Fruit fly (Drosophila melanogaster) whole organism, pupa: ENCODE measurements around the gene Jig.

ENCODE experiments used
- CG10348 ChIP-seq: fragments of 200-800 bp; sonication (Bioruptor generic); IDR thresholded peaks from 2 replicates; pipeline ENCODE4 v1.3.6; 2022; ENCODE audit warnings: missing biosample characterization, missing genetic modification characterization
- CG12605 ChIP-seq: fragments of 200-800 bp; sonication (Bioruptor generic); IDR thresholded peaks from 2 replicates; pipeline ENCODE4 v1.3.6; 2022; ENCODE audit warnings: missing biosample characterization, missing genetic modification characterization
- CG13204 ChIP-seq: fragments of 200-800 bp; sonication (Bioruptor generic); optimal IDR thresholded peaks from 2 replicates; lab custom pipeline; 2018; ENCODE audit warnings: missing biosample characterization, mild to moderate bottlenecking, missing genetic modification characterization, moderate library complexity
- CG14655 ChIP-seq: fragments of 200-800 bp; sonication (Bioruptor generic); optimal IDR thresholded peaks from 3 replicates; lab custom pipeline; 2017; ENCODE audit warnings: mild to moderate bottlenecking, missing biosample characterization, missing genetic modification reagents, missing genetic modification characterization
- CG15710 ChIP-seq: fragments of 200-800 bp; sonication (Bioruptor generic); optimal IDR thresholded peaks from 2 replicates; lab custom pipeline; 2018; ENCODE audit warnings: missing biosample characterization, mild to moderate bottlenecking, missing genetic modification characterization, moderate library complexity
- CG17806 ChIP-seq: fragments of 200-800 bp; sonication (Bioruptor generic); optimal IDR thresholded peaks from 2 replicates; lab custom pipeline; 2018; ENCODE audit warnings: missing biosample characterization, mild to moderate bottlenecking, missing genetic modification characterization, moderate library complexity
- CG32121 ChIP-seq: fragments of 200-800 bp; sonication (Bioruptor generic); IDR thresholded peaks from 2 replicates; pipeline ENCODE4 v1.3.6; 2022; ENCODE audit warnings: missing biosample characterization, missing genetic modification characterization
- CG34367 ChIP-seq: fragments of 200-800 bp; sonication (Bioruptor generic); optimal IDR thresholded peaks from 2 replicates; lab custom pipeline; 2018; ENCODE audit warnings: missing biosample characterization, mild to moderate bottlenecking, missing genetic modification characterization
- CG4496 ChIP-seq: fragments of 200-800 bp; sonication (Bioruptor generic); IDR thresholded peaks from 3 replicates; pipeline ENCODE4 v1.3.6; 2022; ENCODE audit warnings: missing biosample characterization, missing genetic modification characterization
- CG8159 ChIP-seq: fragments of 200-800 bp; sonication (Bioruptor generic); optimal IDR thresholded peaks from 3 replicates; lab custom pipeline; 2018; ENCODE audit warnings: missing biosample characterization, mild to moderate bottlenecking, missing genetic modification characterization, moderate library complexity
- CG8301 ChIP-seq: fragments of 200-800 bp; sonication (Bioruptor generic); optimal IDR thresholded peaks from 2 replicates; lab custom pipeline; 2018; ENCODE audit warnings: missing biosample characterization, mild to moderate bottlenecking, missing genetic modification characterization
- CG9948 ChIP-seq: fragments of 200-800 bp; sonication (Bioruptor generic); optimal IDR thresholded peaks from 2 replicates; lab custom pipeline; 2018; ENCODE audit warnings: missing biosample characterization, mild to moderate bottlenecking, missing genetic modification characterization, moderate library complexity
- D1 ChIP-seq: fragments of 200-800 bp; sonication (Bioruptor generic); optimal IDR thresholded peaks from 2 replicates; lab custom pipeline; 2018; ENCODE audit warnings: missing biosample characterization, mild to moderate bottlenecking, missing genetic modification characterization, moderate library complexity
- EcR ChIP-seq: fragments of 200-800 bp; sonication (Bioruptor generic); optimal IDR thresholded peaks from 3 replicates; lab custom pipeline; 2019; ENCODE audit warnings: missing biosample characterization, missing genetic modification characterization, mild to moderate bottlenecking, moderate library complexity, missing genetic modification reagents
- Ets98B ChIP-seq: fragments of 200-800 bp; sonication (Bioruptor generic); IDR thresholded peaks from 2 replicates; pipeline ENCODE4 v1.3.6; 2022; ENCODE audit warnings: missing biosample characterization, missing genetic modification characterization
- Pif1A ChIP-seq: fragments of 200-800 bp; sonication (Bioruptor generic); optimal IDR thresholded peaks from 3 replicates; lab custom pipeline; 2016; ENCODE audit warnings: missing biosample characterization, missing genetic modification characterization
- Pif1B ChIP-seq: fragments of 200-800 bp; sonication (Bioruptor generic); optimal IDR thresholded peaks from 3 replicates; lab custom pipeline; 2016; ENCODE audit warnings: missing biosample characterization, missing genetic modification characterization
- Snoo ChIP-seq: fragments of 200-800 bp; sonication (Bioruptor generic); optimal IDR thresholded peaks from 3 replicates; lab custom pipeline; 2017; ENCODE audit warnings: missing biosample characterization, mild to moderate bottlenecking, missing genetic modification characterization, inconsistent platforms
- fd96Ca ChIP-seq: fragments of 200-800 bp; sonication (Bioruptor generic); IDR thresholded peaks from 3 replicates; pipeline ENCODE4 v1.3.6; 2022; ENCODE audit warnings: missing biosample characterization, missing genetic modification characterization
- gl ChIP-seq: fragments of 200-800 bp; sonication (Bioruptor generic); optimal IDR thresholded peaks from 2 replicates; lab custom pipeline; 2018; ENCODE audit warnings: missing biosample characterization, mild to moderate bottlenecking, missing genetic modification characterization
- rn ChIP-seq: fragments of 200-800 bp; sonication (Bioruptor generic); IDR thresholded peaks from 2 replicates; pipeline ENCODE4 v1.3.6; 2022; ENCODE audit warnings: missing biosample characterization, missing genetic modification characterization

Jig gene

dm6 chr3R:14590753-14591535, 30.2 kb downstream of the Jig start:
- TF ChIP-seq CG34367 (tag; lab: Kevin White, UChicago) = peak; percentile 52
- TF ChIP-seq CG8301 (tag; lab: Kevin White, UChicago) = peak; percentile 71
- no peak for TF ChIP-seq Ets98B (GFP tag; lab: Robert Waterston, UW)
- TF ChIP-seq Snoo (tag; lab: Kevin White, UChicago) = no peak
- peak; percentile 31 for TF ChIP-seq CG13204 (GFP tag; lab: Kevin White, UChicago)
- TF ChIP-seq CG32121 (GFP tag; lab: Robert Waterston, UW) = no peak
- no peak for TF ChIP-seq rn (GFP tag; lab: Robert Waterston, UW)
- TF ChIP-seq fd96Ca = no peak
- peak; percentile 73 for TF ChIP-seq CG14655 (GFP tag; lab: Kevin White, UChicago)
- TF ChIP-seq CG9948 (tag; lab: Kevin White, UChicago) = peak; percentile 61
- TF ChIP-seq Pif1B (GFP tag; lab: Kevin White, UChicago) = peak; percentile 39
- TF ChIP-seq CG17806 (tag; lab: Kevin White, UChicago) = peak; percentile 71
- TF ChIP-seq D1 (tag; lab: Kevin White, UChicago) = peak; percentile 10
- peak; percentile 77 for TF ChIP-seq CG15710 (tag; lab: Kevin White, UChicago)
- TF ChIP-seq CG8159 (tag; lab: Kevin White, UChicago) = peak; percentile 83
- TF ChIP-seq Pif1A (GFP tag; lab: Kevin White, UChicago) = peak; percentile 36
- TF ChIP-seq CG10348 (GFP tag; lab: Robert Waterston, UW) = no peak
- peak; percentile 57; the same call in 2 of the 3 replicates for TF ChIP-seq CG4496

DNA sequence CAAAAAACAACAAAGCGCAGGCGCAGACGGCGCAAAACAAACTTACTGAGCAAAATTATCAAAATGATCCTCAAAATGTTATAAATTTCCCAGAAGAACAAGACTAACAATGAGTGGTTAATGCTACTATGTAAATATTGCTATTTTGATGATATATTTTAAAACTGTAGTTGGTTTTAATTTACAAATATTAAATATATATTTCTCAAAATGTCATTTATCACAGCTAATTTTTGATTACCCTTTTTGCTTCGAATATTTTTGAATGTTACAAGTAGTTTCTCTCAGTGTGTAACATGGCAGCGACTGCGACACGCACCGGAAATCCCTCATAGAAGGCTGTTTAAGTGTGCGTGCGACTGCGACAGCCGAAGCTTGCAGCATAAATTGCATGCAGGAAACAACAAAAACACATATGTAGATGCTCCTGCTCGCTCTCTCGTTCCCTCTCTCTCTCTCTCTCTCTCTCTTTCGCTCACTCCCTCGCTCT, 37.2 kb downstream of the Jig start:
- TF ChIP-seq gl (tag; lab: Kevin White, UChicago) = no peak
- TF ChIP-seq CG9948 (tag; lab: Kevin White, UChicago) = peak; percentile 58
- no peak for TF ChIP-seq Pif1A (GFP tag; lab: Kevin White, UChicago)
- peak; percentile 62 for TF ChIP-seq CG15710 (tag; lab: Kevin White, UChicago)
- no peak for TF ChIP-seq CG13204 (GFP tag; lab: Kevin White, UChicago)
- peak; percentile 12 for TF ChIP-seq Pif1B (GFP tag; lab: Kevin White, UChicago)
- peak; percentile 17; the same call in 1 of the 2 replicates for TF ChIP-seq CG32121 (GFP tag; lab: Robert Waterston, UW)
- TF ChIP-seq CG14655 (GFP tag; lab: Kevin White, UChicago) = peak; percentile 63
- TF ChIP-seq CG12605 (GFP tag; lab: Robert Waterston, UW) = 0 out of 2 replicates have a peak, but pooled peaks have one; percentile 22
- TF ChIP-seq CG8301 (tag; lab: Kevin White, UChicago) = peak; percentile 53
- TF ChIP-seq CG4496 = peak; percentile 52; the same call in 1 of the 3 replicates
- peak; percentile 24; the same call in 1 of the 2 replicates for TF ChIP-seq Ets98B (GFP tag; lab: Robert Waterston, UW)
- peak; percentile 76 for TF ChIP-seq CG8159 (tag; lab: Kevin White, UChicago)
- peak; percentile 46 for TF ChIP-seq CG34367 (tag; lab: Kevin White, UChicago)
- peak; percentile 59 for TF ChIP-seq CG17806 (tag; lab: Kevin White, UChicago)
- TF ChIP-seq, all 21 proteins: peak for 12

DNA sequence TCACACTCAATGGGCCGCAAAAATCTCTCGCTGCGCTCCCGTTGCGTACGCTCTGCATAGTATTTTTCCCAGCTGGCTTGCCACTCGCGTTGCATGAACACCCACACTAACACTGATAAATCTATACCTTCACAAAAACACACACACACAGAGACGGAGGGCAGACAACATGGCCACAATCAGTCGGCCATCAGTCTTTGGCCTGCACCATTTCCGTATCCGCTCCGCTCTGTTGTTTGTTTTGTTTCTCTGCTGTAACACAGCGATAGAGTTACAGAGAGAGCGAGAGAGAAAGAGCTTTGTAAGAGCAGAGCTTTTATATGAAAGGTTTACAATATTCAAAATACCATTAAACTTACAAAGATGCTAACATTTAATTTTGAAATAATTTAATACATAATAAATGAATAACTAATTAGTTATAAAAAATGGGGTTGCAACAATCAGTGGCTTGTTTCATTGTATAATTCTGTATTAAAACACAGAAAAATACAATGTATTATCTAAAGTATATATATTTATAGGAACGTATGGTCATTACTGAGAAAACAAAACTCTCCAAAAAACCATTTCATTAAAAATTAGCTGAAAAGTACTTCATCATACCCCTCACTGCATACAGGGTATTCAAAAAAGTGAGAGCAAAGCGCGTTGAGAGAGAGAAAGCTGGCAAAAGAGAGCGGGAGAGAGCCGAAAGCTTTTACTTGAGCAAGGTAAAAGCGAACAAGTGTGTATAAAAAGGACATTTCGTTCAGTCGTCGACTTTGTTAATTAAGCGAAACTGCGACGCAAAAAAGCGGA, 48.4 kb downstream of the Jig start, which contains the start of gene CG14853:
Gene CG14853 (plus strand): TSS at position 751 of the 801 bp plus-strand sequence.
- peak; percentile 56 for TF ChIP-seq CG15710 (tag; lab: Kevin White, UChicago)
- TF ChIP-seq CG8301 (tag; lab: Kevin White, UChicago) = no peak
- no peak for TF ChIP-seq CG9948 (tag; lab: Kevin White, UChicago)
- 0 out of 2 replicates have a peak, but pooled peaks have one; percentile 31 for TF ChIP-seq CG32121 (GFP tag; lab: Robert Waterston, UW)
- TF ChIP-seq fd96Ca = no peak
- peak; percentile 49 for TF ChIP-seq Snoo (tag; lab: Kevin White, UChicago)
- 0 out of 2 replicates have a peak, but pooled peaks have one; percentile 18 for TF ChIP-seq rn (GFP tag; lab: Robert Waterston, UW)
- TF ChIP-seq D1 (tag; lab: Kevin White, UChicago) = no peak
- TF ChIP-seq CG4496 = peak; percentile 33
- peak; percentile 39 for TF ChIP-seq CG14655 (GFP tag; lab: Kevin White, UChicago)
- no peak for TF ChIP-seq Pif1B (GFP tag; lab: Kevin White, UChicago)
- TF ChIP-seq CG10348 (GFP tag; lab: Robert Waterston, UW) = 0 out of 2 replicates have a peak, but pooled peaks have one; percentile 23
- no peak for TF ChIP-seq EcR (GFP tag; lab: Kevin White, UChicago)
- peak; percentile 10 for TF ChIP-seq Pif1A (GFP tag; lab: Kevin White, UChicago)
- TF ChIP-seq CG8159 (tag; lab: Kevin White, UChicago) = peak; percentile 20
- peak; percentile 57 for TF ChIP-seq Ets98B (GFP tag; lab: Robert Waterston, UW)
- peak; percentile 10; the same call in 1 of the 2 replicates for TF ChIP-seq CG12605 (GFP tag; lab: Robert Waterston, UW)
- no peak for TF ChIP-seq CG13204 (GFP tag; lab: Kevin White, UChicago)
- TF ChIP-seq CG17806 (tag; lab: Kevin White, UChicago) = no peak
- TF ChIP-seq CG34367 (tag; lab: Kevin White, UChicago) = peak; percentile 26
- TF ChIP-seq gl (tag; lab: Kevin White, UChicago) = no peak
